Fruit fly (Drosophila melanogaster) Kc167 (cell line): ENCODE results near the gene ssx.

ENCODE experiments used
- Sin3A ChIP-seq: fragments of >200 bp; optimal IDR thresholded peaks from 2 replicates; lab custom pipeline; 2018; ENCODE audit warnings: missing external identifiers
- h ChIP-seq: fragments of >200 bp; optimal IDR thresholded peaks from 3 replicates; lab custom pipeline; 2018; ENCODE audit warnings: missing external identifiers
- insv ChIP-seq: fragments of >200 bp; optimal IDR thresholded peaks from 3 replicates; lab custom pipeline; 2018; ENCODE audit warnings: missing external identifiers

dm6 chrX:1382489-1382888 lies 12.1 kb downstream of the ssx start:
- TF ChIP-seq insv (no peak), h (no peak), Sin3A (lab: Kevin White, UChicago) (no peak)
